Worm (Caenorhabditis elegans) whole organism, late embryonic: ENCODE measurements around the gene R07B7.10.

Experiments
- ama-1 ChIP-seq: fragments of 150-350 bp; optimal IDR thresholded peaks from 2 replicates; lab custom pipeline; 2014
- ets-4 ChIP-seq: sonication (generic microtip); optimal IDR thresholded peaks from 2 replicates; lab custom pipeline; 2016; ENCODE audit warnings: missing genetic modification characterization, missing compliant biosample characterization
- eyg-1 ChIP-seq: sonication (generic microtip); optimal IDR thresholded peaks from 2 replicates; lab custom pipeline; 2016; ENCODE audit warnings: missing genotype, missing genetic modification characterization, missing compliant biosample characterization
- nhr-11 ChIP-seq: fragments of 150-350 bp; optimal IDR thresholded peaks from 2 replicates; lab custom pipeline; 2014; ENCODE audit warnings: missing biosample characterization, missing genetic modification characterization
- pha-2 ChIP-seq: sonication (generic microtip); optimal IDR thresholded peaks from 2 replicates; lab custom pipeline; 2017; ENCODE audit warnings: mild to moderate bottlenecking, missing genetic modification characterization, missing compliant biosample characterization
- pha-4 ChIP-seq: fragments of 150-350 bp; optimal IDR thresholded peaks from 2 replicates; lab custom pipeline; 2018; ENCODE audit warnings: missing biosample characterization, missing genetic modification reagents, missing genetic modification characterization
- pros-1 ChIP-seq: fragments of 150-350 bp; optimal IDR thresholded peaks from 2 replicates; lab custom pipeline; 2014; ENCODE audit warnings: missing biosample characterization, missing genetic modification reagents, missing genetic modification characterization
- rnt-1 ChIP-seq: sonication (generic microtip); optimal IDR thresholded peaks from 2 replicates; lab custom pipeline; 2016; ENCODE audit warnings: missing genetic modification characterization, missing compliant biosample characterization
- sox-4 ChIP-seq: sonication (generic microtip); optimal IDR thresholded peaks from 2 replicates; lab custom pipeline; 2017; ENCODE audit warnings: mild to moderate bottlenecking, missing genetic modification characterization, inconsistent platforms, missing compliant biosample characterization
- zip-5 ChIP-seq: sonication (generic microtip); optimal IDR thresholded peaks from 2 replicates; lab custom pipeline; 2016; ENCODE audit warnings: missing genetic modification characterization, missing compliant biosample characterization

DNA sequence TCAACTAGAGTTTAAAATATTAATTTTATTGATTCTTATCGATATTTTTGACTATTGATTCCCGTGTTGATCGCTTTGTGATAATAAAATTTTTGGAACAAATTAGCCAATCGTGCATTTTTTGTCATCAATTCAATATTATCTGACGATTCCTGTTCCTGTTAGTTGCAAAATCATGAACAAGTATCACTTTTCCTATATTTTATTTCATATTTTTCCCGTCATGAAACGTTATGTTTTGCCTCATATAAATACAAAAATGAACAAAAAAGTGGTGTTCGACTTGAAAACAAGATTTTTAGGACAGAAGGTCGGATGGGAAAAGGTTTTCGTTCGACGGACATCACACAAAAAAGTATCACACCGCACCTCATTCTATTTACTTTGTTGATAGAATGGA, 38.3 kb downstream of the R07B7.10 start, which contains the start of gene C13C4.6:
- TF ChIP-seq ama-1 (lab: Kevin White, UChicago): no peak
- no peak for TF ChIP-seq rnt-1 (tag; lab: Kevin White, UChicago)
- TF ChIP-seq eyg-1 (tag; lab: Kevin White, UChicago): no peak
- no peak for TF ChIP-seq zip-5 (tag; lab: Kevin White, UChicago)
- no peak for TF ChIP-seq pros-1 (tag; lab: Kevin White, UChicago)
- no peak for TF ChIP-seq sox-4
- no peak for TF ChIP-seq pha-2 (tag; lab: Kevin White, UChicago)
- no peak for TF ChIP-seq nhr-11
- no peak for TF ChIP-seq ets-4 (tag; lab: Kevin White, UChicago)
- TF ChIP-seq pha-4 (tag; lab: Kevin White, UChicago): no peak
